Worm (Caenorhabditis elegans) whole organism, L4/young adult: ENCODE data around the gene F08G2.5.
A peak's percentile ranks its signal among the peaks of the same experiment; 100 is the strongest.

ENCODE experiments used
- W03F9.2 ChIP-seq: fragments of 150-350 bp; optimal IDR thresholded peaks from 2 replicates; lab custom pipeline; 2014; ENCODE audit warnings: missing biosample characterization, missing genetic modification characterization
- dao-5 ChIP-seq: sonication (generic microtip); optimal IDR thresholded peaks from 2 replicates; lab custom pipeline; 2016; ENCODE audit warnings: missing genotype, missing genetic modification characterization, moderate library complexity, missing compliant biosample characterization
- him-1 ChIP-seq: sonication (generic microtip); optimal IDR thresholded peaks from 2 replicates; lab custom pipeline; 2016; ENCODE audit warnings: missing genotype, missing genetic modification reagents, missing genetic modification characterization, missing compliant biosample characterization

DNA sequence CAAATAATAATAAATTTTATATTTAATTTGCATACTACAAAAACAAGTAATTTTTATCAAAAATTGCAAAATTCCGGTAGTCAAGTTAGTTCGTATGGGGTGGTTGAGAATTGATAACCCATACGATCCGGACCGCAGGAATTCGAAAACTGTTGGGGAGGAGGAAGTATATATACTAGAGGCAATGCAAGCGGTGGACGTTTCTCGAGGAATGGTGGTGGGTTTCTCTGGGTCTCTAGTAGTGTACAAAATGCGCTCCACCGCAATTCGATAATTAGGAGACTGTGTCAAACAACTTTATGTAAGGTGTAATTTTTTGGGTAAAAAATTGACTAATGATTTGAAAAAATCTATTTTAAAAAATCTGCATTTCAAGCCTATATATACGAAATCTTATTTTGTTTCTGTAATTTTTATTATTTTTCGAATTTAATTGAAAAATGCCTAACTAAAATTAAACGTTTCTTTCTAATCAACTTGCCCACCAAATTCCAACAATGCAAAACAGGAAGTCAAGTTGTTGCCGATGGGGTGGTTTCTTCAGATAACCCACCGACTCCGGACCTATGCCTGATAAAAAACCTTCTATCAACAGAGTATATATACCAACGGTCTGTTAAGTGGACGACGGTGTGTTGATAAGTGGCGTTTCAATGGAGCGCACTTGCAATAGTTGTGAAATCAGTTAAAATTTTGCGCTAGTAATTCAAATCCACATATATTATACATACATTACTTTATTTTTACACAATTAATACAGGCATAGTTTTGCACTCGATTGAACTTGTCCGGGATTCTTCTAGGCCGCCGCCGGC, 1.2 kb upstream of the F08G2.5 start:
- peak; percentile 65 for TF ChIP-seq W03F9.2
- peak; percentile 63 for TF ChIP-seq dao-5 (tag; lab: Kevin White, UChicago)
- peak; percentile 74 for TF ChIP-seq him-1 (tag; lab: Kevin White, UChicago)
